Fruit fly (Drosophila melanogaster): Measurements from ENCODE around the gene mRpS31.

The mRpS31 gene

DNA sequence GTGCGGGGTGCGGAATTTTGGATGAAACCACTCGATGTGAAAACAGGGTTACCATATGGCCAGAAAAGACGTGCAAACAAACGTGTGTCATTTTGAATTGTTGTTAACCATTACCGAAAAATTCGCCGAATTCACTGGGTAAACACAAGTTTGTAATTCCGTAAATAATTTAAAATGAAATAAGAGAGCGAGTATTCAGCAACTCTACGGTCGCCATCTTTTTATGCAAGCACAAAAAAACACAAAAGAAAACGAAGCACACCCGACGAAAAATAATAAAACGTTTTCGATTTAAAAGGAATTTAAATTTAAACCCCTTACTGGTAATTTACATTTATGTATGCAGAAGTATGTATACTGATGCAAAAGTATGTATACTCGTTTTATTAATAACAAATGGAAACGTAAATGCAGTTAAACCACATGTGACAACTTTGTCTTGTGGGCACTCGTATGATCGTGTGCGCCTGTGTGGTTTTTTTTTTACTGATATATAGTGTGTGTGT lies 40.9 kb downstream of the mRpS31 start (continued):
- TF ChIP-seq esn (GFP tag; optimal IDR thresholded peaks at IDR 0.05) (peak; percentile 95), dsx (GFP tag; optimal IDR thresholded peaks at IDR 0.05; ENCODE audit: poor library complexity, severe bottlenecking) (peak; percentile 95), CG31627 (GFP tag; optimal IDR thresholded peaks at IDR 0.05) (peak; percentile 93), CG8632 (GFP tag; optimal IDR thresholded peaks at IDR 0.05) (peak; percentile 96), Smox (GFP tag; optimal IDR thresholded peaks at IDR 0.05) (peak; percentile 94), CG3032 (tag; optimal IDR thresholded peaks at IDR 0.05) (peak; percentile 93), eg (GFP tag; IDR thresholded peaks at IDR 0.05) (peak; percentile 96), Eip75B (GFP tag; optimal IDR thresholded peaks at IDR 0.05) (peak; percentile 96), vri (GFP tag; optimal IDR thresholded peaks at IDR 0.05) (peak; percentile 97), Eip93F (GFP tag; optimal IDR thresholded peaks at IDR 0.05) (peak; percentile 85), CG7368 (GFP tag; optimal IDR thresholded peaks at IDR 0.05) (peak; percentile 94), salr (GFP tag; optimal IDR thresholded peaks at IDR 0.05) (peak; percentile 79 to 80), Hr38 (GFP tag; optimal IDR thresholded peaks at IDR 0.05) (peak; percentile 70), CG32006 (GFP tag; optimal IDR thresholded peaks at IDR 0.05) (peak; percentile 89), pdm3 (GFP tag; optimal IDR thresholded peaks at IDR 0.05) (peak; percentile 95), achi (GFP tag; optimal IDR thresholded peaks at IDR 0.05) (peak; percentile 94)

DNA sequence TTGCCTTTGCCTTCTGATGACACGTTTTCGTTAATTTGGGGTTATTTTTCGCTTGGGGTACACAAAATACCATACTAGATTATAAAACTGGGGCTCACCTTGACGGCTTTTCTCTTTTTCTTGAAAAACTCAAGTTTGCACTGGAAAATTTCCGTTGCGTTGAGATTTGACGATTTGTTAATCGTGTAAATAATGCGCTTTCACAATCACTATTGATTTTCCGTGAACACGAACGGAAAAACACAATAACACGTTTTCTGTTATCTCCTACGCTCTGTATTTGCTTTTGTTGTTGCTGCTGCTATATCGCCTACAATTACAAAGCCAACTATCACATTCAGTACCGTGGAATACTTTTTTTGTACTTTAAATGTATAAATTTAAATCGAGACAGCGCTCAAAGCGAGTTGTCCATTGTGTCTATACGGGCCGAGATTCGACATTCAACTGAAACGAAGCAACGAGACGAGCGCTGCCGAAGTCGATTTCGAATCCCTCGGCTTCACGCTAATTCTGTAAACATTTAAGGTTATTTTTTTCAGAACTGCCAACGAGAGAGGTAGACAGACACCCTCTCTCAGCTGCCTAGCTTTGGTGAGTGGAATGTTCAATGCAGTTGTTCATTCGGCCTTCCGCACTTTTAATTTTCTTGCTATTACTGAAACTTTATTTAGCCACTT lies 41.5 kb downstream of the mRpS31 start:
- no peak for TF ChIP-seq CG16779 (tag; optimal IDR thresholded peaks at IDR 0.05)
- TF ChIP-seq CG6276 (GFP tag; optimal IDR thresholded peaks at IDR 0.05), result no peak
- no peak for TF ChIP-seq fd59A (GFP tag; optimal IDR thresholded peaks at IDR 0.05)
- TF ChIP-seq Eip78C (GFP tag), result peak; percentile 57
- TF ChIP-seq CG11294 (GFP tag; IDR thresholded peaks at IDR 0.05), result no peak
- TF ChIP-seq Gug (GFP tag; IDR thresholded peaks at IDR 0.05), result no peak
- TF ChIP-seq svp (GFP tag), result peak; percentile 67
- TF ChIP-seq net (GFP tag; optimal IDR thresholded peaks at IDR 0.05), result peak; percentile 24
- peak; percentile 47; the same call in 1 of the 2 replicates for TF ChIP-seq CG15336 (GFP tag; IDR thresholded peaks at IDR 0.05)
- peak; percentile 32 for TF ChIP-seq Eip93F (GFP tag; optimal IDR thresholded peaks at IDR 0.05)
- peak; percentile 70 for TF ChIP-seq CG9139 (GFP tag; optimal IDR thresholded peaks at IDR 0.05)
- peak; percentile 13 for TF ChIP-seq Sox14 (GFP tag; optimal IDR thresholded peaks at IDR 0.05)
- peak in 1 of 2 experiments; percentile 45 for TF ChIP-seq ss (GFP tag; optimal IDR thresholded peaks at IDR 0.05)
- TF ChIP-seq Met (GFP tag; optimal IDR thresholded peaks at IDR 0.05), result peak; percentile 48
- peak; percentile 93 for TF ChIP-seq fkh (GFP tag; optimal IDR thresholded peaks at IDR 0.05)
- TF ChIP-seq CG8632 (GFP tag; optimal IDR thresholded peaks at IDR 0.05), result no peak
- peak; percentile 73 for TF ChIP-seq dsx (GFP tag; optimal IDR thresholded peaks at IDR 0.05; ENCODE audit: poor library complexity, severe bottlenecking)
- TF ChIP-seq Lpt (GFP tag; optimal IDR thresholded peaks at IDR 0.05), result no peak
- peak; percentile 23 for TF ChIP-seq CG8319 (GFP tag; optimal IDR thresholded peaks at IDR 0.05)
- peak; percentile 34 for TF ChIP-seq topi (GFP tag; optimal IDR thresholded peaks at IDR 0.05)
- TF ChIP-seq lz (GFP tag; optimal IDR thresholded peaks at IDR 0.05), result no peak
- peak; percentile 58 for TF ChIP-seq vri (GFP tag; optimal IDR thresholded peaks at IDR 0.05)
- TF ChIP-seq spab (GFP tag; optimal IDR thresholded peaks at IDR 0.05), result no peak
- TF ChIP-seq CG6808 (GFP tag; optimal IDR thresholded peaks at IDR 0.05), result no peak
- peak; percentile 49 for TF ChIP-seq CG6854 (GFP tag; optimal IDR thresholded peaks at IDR 0.05)
- TF ChIP-seq eg (GFP tag; IDR thresholded peaks at IDR 0.05), result peak; percentile 63; the same call in 1 of the 3 replicates
- peak; percentile 60; the same call in 2 of the 3 replicates for TF ChIP-seq CG6163 (GFP tag; IDR thresholded peaks at IDR 0.05)
- TF ChIP-seq CG1621 (tag; optimal IDR thresholded peaks at IDR 0.05), result peak; percentile 30
- TF ChIP-seq Sox102F (GFP tag; optimal IDR thresholded peaks at IDR 0.05), result peak; percentile 32
- peak; percentile 34 for TF ChIP-seq CG3919 (GFP tag; optimal IDR thresholded peaks at IDR 0.05)
- no peak for TF ChIP-seq CG4318 (GFP tag; optimal IDR thresholded peaks at IDR 0.05)
- peak; percentile 35 for TF ChIP-seq fd85E (GFP tag; optimal IDR thresholded peaks at IDR 0.05)

All from whole organism, prepupa.